Worm (Caenorhabditis elegans) whole organism, midembryonic: Measurements from ENCODE around the gene grd-12.

ENCODE experiments used
- cog-1 ChIP-seq: sonication (generic microtip); optimal IDR thresholded peaks from 2 replicates; lab custom pipeline; 2016; ENCODE audit warnings: missing genetic modification characterization, missing compliant biosample characterization
- flt-1 ChIP-seq: fragments of 200-800 bp; sonication (Bioruptor generic); IDR thresholded peaks from 2 replicates; pipeline ENCODE4 v1.3.6; 2022; ENCODE audit warnings: missing genetic modification characterization, missing compliant biosample characterization
- klf-2 ChIP-seq: fragments of 200-800 bp; sonication (Bioruptor generic); conservative IDR thresholded peaks from 2 replicates; pipeline ENCODE4 v1.3.6; 2022; ENCODE audit warnings: missing genetic modification reagents, missing genetic modification characterization, missing compliant biosample characterization
- med-1 ChIP-seq: sonication (generic microtip); optimal IDR thresholded peaks from 2 replicates; lab custom pipeline; 2017; ENCODE audit warnings: missing genetic modification characterization, mild to moderate bottlenecking, missing compliant biosample characterization, antibody characterized with exemption, missing genetic modification reagents; ENCODE audit not compliant: insufficient read depth
- ztf-23 ChIP-seq: fragments of 200-800 bp; sonication (Bioruptor generic); IDR thresholded peaks from 2 replicates; pipeline ENCODE4 v1.3.6; 2022; ENCODE audit warnings: missing genetic modification reagents, missing genetic modification characterization, missing compliant biosample characterization
- ztf-29 ChIP-seq: fragments of 200-800 bp; sonication (Bioruptor generic); IDR thresholded peaks from 2 replicates; pipeline ENCODE4 v1.3.6; 2022; ENCODE audit warnings: missing genetic modification reagents, missing genetic modification characterization, missing compliant biosample characterization

DNA sequence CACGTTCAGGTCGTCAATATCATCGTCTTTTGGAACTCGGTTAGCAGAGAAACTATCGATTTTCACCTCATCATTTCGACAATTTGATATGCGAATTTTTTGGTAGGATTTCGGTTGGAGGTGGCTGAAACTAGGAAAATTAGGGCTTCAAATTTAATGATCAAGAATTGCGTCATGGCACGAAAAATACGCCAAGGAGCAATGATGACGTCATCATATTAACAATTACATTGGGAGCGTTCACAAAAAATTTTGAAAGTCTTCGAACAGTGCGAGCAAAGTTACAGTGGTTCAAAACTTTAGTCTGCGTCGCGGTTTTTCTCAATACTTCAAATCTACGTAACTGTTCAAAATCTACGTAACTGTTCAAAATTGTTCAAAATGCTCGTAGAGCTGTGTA, 35.4 kb upstream of the grd-12 start:
- TF ChIP-seq cog-1 (tag; lab: Kevin White, UChicago) = no peak
- TF ChIP-seq klf-2 (GFP tag; lab: Robert Waterston, UW) = no peak
- no peak for TF ChIP-seq ztf-23
- TF ChIP-seq ztf-29 (GFP tag; lab: Robert Waterston, UW) = no peak
- no peak for TF ChIP-seq flt-1 (GFP tag; lab: Robert Waterston, UW)
- no peak for TF ChIP-seq med-1 (GFP tag; lab: Kevin White, UChicago)
